Worm (Caenorhabditis elegans) whole organism, late embryonic: ENCODE results near the gene mig-6.

Experiments
- ama-1 ChIP-seq: fragments of 150-350 bp; optimal IDR thresholded peaks from 2 replicates; lab custom pipeline; 2014
- ceh-22 ChIP-seq: sonication (generic microtip); optimal IDR thresholded peaks from 2 replicates; lab custom pipeline; 2017; ENCODE audit warnings: missing biosample characterization, missing genetic modification characterization
- ceh-34 ChIP-seq: sonication (generic microtip); optimal IDR thresholded peaks from 2 replicates; lab custom pipeline; 2016; ENCODE audit warnings: mild to moderate bottlenecking, missing genetic modification characterization, missing compliant biosample characterization
- dmd-4 ChIP-seq: sonication (generic microtip); optimal IDR thresholded peaks from 2 replicates; lab custom pipeline; 2016; ENCODE audit warnings: borderline replicate concordance, missing genetic modification characterization, missing compliant biosample characterization
- dve-1 ChIP-seq: sonication (generic microtip); optimal IDR thresholded peaks from 2 replicates; lab custom pipeline; 2017; ENCODE audit warnings: antibody characterized with exemption, mild to moderate bottlenecking, missing genetic modification characterization, missing compliant biosample characterization
- mec-3 ChIP-seq: sonication (generic microtip); optimal IDR thresholded peaks from 2 replicates; lab custom pipeline; 2016; ENCODE audit warnings: borderline replicate concordance, missing genetic modification characterization, missing compliant biosample characterization
- nfya-1 ChIP-seq: sonication (generic microtip); optimal IDR thresholded peaks from 2 replicates; lab custom pipeline; 2017; ENCODE audit warnings: missing genetic modification characterization, mild to moderate bottlenecking, missing compliant biosample characterization, antibody characterized with exemption, moderate library complexity
- nhr-11 ChIP-seq: fragments of 150-350 bp; optimal IDR thresholded peaks from 2 replicates; lab custom pipeline; 2014; ENCODE audit warnings: missing biosample characterization, missing genetic modification characterization
- ref-2 ChIP-seq: sonication (generic microtip); optimal IDR thresholded peaks from 2 replicates; lab custom pipeline; 2016; ENCODE audit warnings: missing genetic modification characterization, missing compliant biosample characterization
- unc-55 ChIP-seq: sonication (generic microtip); optimal IDR thresholded peaks from 2 replicates; lab custom pipeline; 2017; ENCODE audit warnings: missing biosample characterization, missing genetic modification reagents, missing genetic modification characterization
- ztf-16 ChIP-seq: sonication (generic microtip); optimal IDR thresholded peaks from 2 replicates; lab custom pipeline; 2017; ENCODE audit warnings: missing genetic modification characterization, missing compliant biosample characterization

- TF ChIP-seq nhr-11 (tag; lab: Kevin White, UChicago) (no peak), mec-3 (tag; lab: Kevin White, UChicago) (no peak), ceh-34 (tag; lab: Kevin White, UChicago) (no peak), ama-1 (no peak), ceh-22 (no peak), dve-1 (tag; lab: Kevin White, UChicago) (no peak), nfya-1 (tag; lab: Kevin White, UChicago) (no peak), dmd-4 (no peak), unc-55 (GFP tag; lab: Kevin White, UChicago) (no peak), ztf-16 (tag; lab: Kevin White, UChicago) (no peak), ref-2 (no peak)
Measured at ce11 chrV:7781511-7781910, 45.5 kb upstream of the mig-6 start, which contains the start of gene cyp-32A1.
